Fruit fly (Drosophila melanogaster) whole organism, pupa: ENCODE results near the gene CG14200.

ENCODE experiments used
- CG12605 ChIP-seq: fragments of 200-800 bp; sonication (Bioruptor generic); IDR thresholded peaks from 2 replicates; pipeline ENCODE4 v1.3.6; 2022; ENCODE audit warnings: missing biosample characterization, missing genetic modification characterization
- CG13204 ChIP-seq: fragments of 200-800 bp; sonication (Bioruptor generic); optimal IDR thresholded peaks from 2 replicates; lab custom pipeline; 2018; ENCODE audit warnings: missing biosample characterization, mild to moderate bottlenecking, missing genetic modification characterization, moderate library complexity
- Pif1B ChIP-seq: fragments of 200-800 bp; sonication (Bioruptor generic); optimal IDR thresholded peaks from 3 replicates; lab custom pipeline; 2016; ENCODE audit warnings: missing biosample characterization, missing genetic modification characterization
- rn ChIP-seq: fragments of 200-800 bp; sonication (Bioruptor generic); IDR thresholded peaks from 2 replicates; pipeline ENCODE4 v1.3.6; 2022; ENCODE audit warnings: missing biosample characterization, missing genetic modification characterization

DNA sequence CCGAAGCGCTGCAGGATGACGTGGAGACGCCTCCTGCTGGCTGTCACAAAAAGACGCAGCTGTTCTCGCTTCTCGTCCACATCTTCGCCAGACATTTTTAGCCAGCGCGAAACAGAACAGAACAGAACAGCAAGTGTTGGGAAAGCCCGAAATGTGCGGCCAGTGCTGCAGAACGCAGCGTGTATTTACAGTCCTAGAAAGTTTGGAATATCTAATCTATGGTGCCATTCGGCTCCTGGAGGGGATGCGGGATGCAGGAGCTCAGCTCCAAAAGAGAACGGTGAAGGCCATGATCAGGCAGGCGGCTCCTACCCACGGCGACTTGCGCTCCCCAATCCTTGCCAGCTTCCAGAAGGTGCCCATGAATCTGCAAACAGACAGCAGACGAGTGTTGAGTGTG lies 1.0 kb upstream of the CG14200 start, which contains the start of gene CG12204:
- TF ChIP-seq CG12605 (no peak), CG13204 (GFP tag; lab: Kevin White, UChicago) (no peak), Pif1B (GFP tag; lab: Kevin White, UChicago) (no peak), rn (GFP tag; lab: Robert Waterston, UW) (no peak)
